Worm (Caenorhabditis elegans) whole organism, L3 larva: Measurements from ENCODE around the gene H23L24.1.

ENCODE experiments used
- R02D3.7 ChIP-seq: fragments of 150-350 bp; optimal IDR thresholded peaks from 2 replicates; lab custom pipeline; 2014; ENCODE audit warnings: missing biosample characterization, missing genetic modification characterization
- ZK546.5 ChIP-seq: sonication (generic microtip); optimal IDR thresholded peaks from 2 replicates; lab custom pipeline; 2017; ENCODE audit warnings: missing biosample characterization, missing genetic modification characterization
- aly-2 ChIP-seq: fragments of 150-350 bp; optimal IDR thresholded peaks from 2 replicates; lab custom pipeline; 2014; ENCODE audit warnings: missing biosample characterization, missing genetic modification characterization
- ama-1 ChIP-seq: fragments of 150-350 bp; optimal IDR thresholded peaks from 2 replicates; lab custom pipeline; 2018
- ceh-16 ChIP-seq: sonication (generic microtip); optimal IDR thresholded peaks from 2 replicates; lab custom pipeline; 2017; ENCODE audit warnings: missing biosample characterization, missing genetic modification characterization
- ceh-28 ChIP-seq: fragments of 150-350 bp; optimal IDR thresholded peaks from 2 replicates; lab custom pipeline; 2014; ENCODE audit warnings: missing biosample characterization, missing genetic modification reagents, missing genetic modification characterization
- ceh-82 ChIP-seq: fragments of 150-350 bp; optimal IDR thresholded peaks from 2 replicates; lab custom pipeline; 2014; ENCODE audit warnings: missing biosample characterization, missing genetic modification characterization
- egl-27 ChIP-seq: sonication (generic microtip); optimal IDR thresholded peaks from 4 replicates; lab custom pipeline; 2017; ENCODE audit warnings: missing biosample characterization, missing genetic modification reagents, missing genetic modification characterization
- elt-1 ChIP-seq: fragments of 150-350 bp; optimal IDR thresholded peaks from 2 replicates; lab custom pipeline; 2014; ENCODE audit warnings: missing biosample characterization, missing genetic modification characterization
- elt-2 ChIP-seq: sonication (generic microtip); optimal IDR thresholded peaks from 2 replicates; lab custom pipeline; 2016; ENCODE audit warnings: missing genetic modification reagents, mild to moderate bottlenecking, missing genetic modification characterization, missing compliant biosample characterization
- elt-3 ChIP-seq, 3 experiments: fragments of 150-350 bp in 1 of 3; sonication (generic microtip) in 2 of 3; optimal IDR thresholded peaks; 2 replicates in 2 of 3; 4 replicates in 1 of 3; lab custom pipeline; 2014 to 2017; ENCODE audit warnings: missing biosample characterization in 3 of 3, missing genetic modification characterization in 3 of 3
- eor-1 ChIP-seq, 2 experiments: fragments of 150-350 bp; optimal IDR thresholded peaks; 2 replicates each; lab custom pipeline; 2014 to 2018; ENCODE audit warnings: missing biosample characterization in 2 of 2, missing genetic modification characterization in 2 of 2
- fkh-2 ChIP-seq: fragments of 150-350 bp; optimal IDR thresholded peaks from 2 replicates; lab custom pipeline; 2014; ENCODE audit warnings: missing biosample characterization, missing genetic modification reagents, missing genetic modification characterization
- fos-1 ChIP-seq: fragments of 150-350 bp; optimal IDR thresholded peaks from 2 replicates; lab custom pipeline; 2014; ENCODE audit warnings: missing biosample characterization, missing genetic modification characterization
- hmg-11 ChIP-seq: sonication (generic microtip); optimal IDR thresholded peaks from 2 replicates; lab custom pipeline; 2016; ENCODE audit warnings: missing genetic modification characterization, missing compliant biosample characterization
- jun-1 ChIP-seq: fragments of 150-350 bp; optimal IDR thresholded peaks from 2 replicates; lab custom pipeline; 2014; ENCODE audit warnings: missing biosample characterization, missing genetic modification reagents, missing genetic modification characterization
- lin-15B ChIP-seq: fragments of 150-350 bp; optimal IDR thresholded peaks from 2 replicates; lab custom pipeline; 2014; ENCODE audit warnings: missing biosample characterization, missing genetic modification characterization
- lin-39 ChIP-seq: fragments of 150-350 bp; optimal IDR thresholded peaks from 2 replicates; lab custom pipeline; 2018; ENCODE audit warnings: missing biosample characterization, missing genetic modification reagents, missing genetic modification characterization
- lsy-12 ChIP-seq: sonication (generic microtip); optimal IDR thresholded peaks from 2 replicates; lab custom pipeline; 2016; ENCODE audit warnings: mild to moderate bottlenecking, missing genetic modification characterization, missing compliant biosample characterization
- mdl-1 ChIP-seq: fragments of 150-350 bp; optimal IDR thresholded peaks from 2 replicates; lab custom pipeline; 2014; ENCODE audit warnings: missing biosample characterization, missing genetic modification characterization
- mml-1 ChIP-seq: fragments of 150-350 bp; sonication (generic microtip); optimal IDR thresholded peaks from 3 replicates; lab custom pipeline; 2014; ENCODE audit warnings: missing biosample characterization, missing genetic modification characterization
- nfya-1 ChIP-seq: sonication (generic microtip); optimal IDR thresholded peaks from 2 replicates; lab custom pipeline; 2017; ENCODE audit warnings: missing genetic modification characterization, mild to moderate bottlenecking, missing compliant biosample characterization, antibody characterized with exemption, moderate library complexity; ENCODE audit not compliant: insufficient read depth
- nhr-11 ChIP-seq: fragments of 150-350 bp; optimal IDR thresholded peaks from 2 replicates; lab custom pipeline; 2014; ENCODE audit warnings: missing biosample characterization, missing genetic modification characterization
- nhr-12 ChIP-seq: fragments of 150-350 bp; optimal IDR thresholded peaks from 2 replicates; lab custom pipeline; 2014; ENCODE audit warnings: missing biosample characterization, missing genetic modification characterization
- nhr-23 ChIP-seq: fragments of 150-350 bp; optimal IDR thresholded peaks from 2 replicates; lab custom pipeline; 2014; ENCODE audit warnings: missing biosample characterization, missing genetic modification reagents, missing genetic modification characterization
- nhr-237 ChIP-seq: fragments of 150-350 bp; optimal IDR thresholded peaks from 2 replicates; lab custom pipeline; 2014; ENCODE audit warnings: missing biosample characterization, missing genetic modification characterization
- nhr-25 ChIP-seq: sonication (generic microtip); optimal IDR thresholded peaks from 2 replicates; lab custom pipeline; 2017; ENCODE audit warnings: missing biosample characterization, missing genetic modification characterization
- nhr-28 ChIP-seq: fragments of 150-350 bp; optimal IDR thresholded peaks from 2 replicates; lab custom pipeline; 2014; ENCODE audit warnings: missing biosample characterization, missing genetic modification characterization
- nhr-43 ChIP-seq: sonication (generic microtip); optimal IDR thresholded peaks from 2 replicates; lab custom pipeline; 2016; ENCODE audit warnings: mild to moderate bottlenecking, missing genetic modification characterization, missing compliant biosample characterization; ENCODE audit not compliant: poor library complexity, severe bottlenecking
- nhr-67 ChIP-seq: fragments of 150-350 bp; optimal IDR thresholded peaks from 2 replicates; lab custom pipeline; 2014; ENCODE audit warnings: missing biosample characterization, missing genetic modification characterization
- nhr-77 ChIP-seq: fragments of 150-350 bp; optimal IDR thresholded peaks from 2 replicates; lab custom pipeline; 2014; ENCODE audit warnings: missing biosample characterization, missing genetic modification characterization
- pha-4 ChIP-seq: fragments of 150-350 bp; optimal IDR thresholded peaks from 2 replicates; lab custom pipeline; 2014; ENCODE audit warnings: missing biosample characterization, missing genetic modification reagents, missing genetic modification characterization
- pqm-1 ChIP-seq: fragments of 150-350 bp; optimal IDR thresholded peaks from 2 replicates; lab custom pipeline; 2017; ENCODE audit warnings: missing biosample characterization, missing genetic modification characterization, inconsistent platforms
- sea-2 ChIP-seq: fragments of 150-350 bp; sonication (generic microtip); optimal IDR thresholded peaks from 4 replicates; lab custom pipeline; 2014; ENCODE audit warnings: missing biosample characterization, missing genetic modification reagents, missing genetic modification characterization
- skn-1 ChIP-seq: fragments of 150-350 bp; optimal IDR thresholded peaks from 2 replicates; lab custom pipeline; 2014; ENCODE audit warnings: missing biosample characterization, missing genetic modification characterization
- snpc-4 ChIP-seq: fragments of 150-350 bp; optimal IDR thresholded peaks from 2 replicates; lab custom pipeline; 2014; ENCODE audit warnings: missing biosample characterization, missing genetic modification characterization
- tbx-2 ChIP-seq: sonication (generic microtip); optimal IDR thresholded peaks from 2 replicates; lab custom pipeline; 2016; ENCODE audit warnings: mild to moderate bottlenecking, missing genetic modification characterization, missing compliant biosample characterization
- unc-39 ChIP-seq: sonication (generic microtip); optimal IDR thresholded peaks from 4 replicates; lab custom pipeline; 2017; ENCODE audit warnings: missing biosample characterization, missing genetic modification characterization
- zag-1 ChIP-seq: fragments of 150-350 bp; optimal IDR thresholded peaks from 2 replicates; lab custom pipeline; 2014; ENCODE audit warnings: missing biosample characterization, missing genetic modification characterization
- ztf-11 ChIP-seq: fragments of 150-350 bp; optimal IDR thresholded peaks from 2 replicates; lab custom pipeline; 2014; ENCODE audit warnings: missing biosample characterization, missing genetic modification characterization

Gene H23L24.1

DNA sequence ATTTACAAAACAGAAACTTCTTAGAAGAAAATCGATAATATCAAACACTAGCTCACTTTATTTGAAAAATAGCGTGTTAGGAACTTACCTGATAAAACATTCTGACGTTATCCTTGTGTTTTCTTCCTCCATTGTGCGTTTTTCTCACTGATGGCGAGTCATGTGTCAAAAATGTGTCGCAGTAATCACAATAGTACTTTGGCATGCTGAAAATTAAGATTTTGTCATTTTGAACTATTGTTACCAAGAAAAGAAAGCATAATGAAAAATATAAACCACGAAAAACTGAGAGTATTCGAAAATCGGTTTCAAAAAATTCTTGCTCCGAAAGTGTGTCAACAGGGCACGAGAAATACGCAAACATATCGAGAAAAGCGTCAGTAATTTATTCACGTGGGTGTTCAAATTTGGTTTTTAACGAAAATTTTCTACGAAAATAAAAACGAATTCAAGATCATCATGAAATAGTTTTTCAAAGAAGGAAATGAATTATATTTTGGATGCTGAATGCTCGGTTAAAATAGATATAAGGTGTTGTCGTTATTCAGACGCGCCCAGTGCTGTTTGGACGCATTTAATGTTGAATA lies 30.6 kb upstream of the H23L24.1 start, which contains the start of gene snrp-3:
snrp-3 (minus strand) TSS at position 206 of the 587 bp plus-strand sequence.
- TF ChIP-seq pqm-1 (tag; lab: Kevin White, UChicago) (peak; percentile 62), snpc-4 (peak; percentile 77), nhr-43 (tag; lab: Kevin White, UChicago) (peak; percentile 79), sea-2 (GFP tag; lab: Kevin White, UChicago) (no peak), ztf-11 (tag; lab: Kevin White, UChicago) (no peak), lsy-12 (tag; lab: Kevin White, UChicago) (peak; percentile 64), nhr-67 (tag; lab: Kevin White, UChicago) (no peak), nhr-23 (tag; lab: Kevin White, UChicago) (peak; percentile 95), egl-27 (tag; lab: Kevin White, UChicago) (no peak), R02D3.7 (tag; lab: Kevin White, UChicago) (peak; percentile 76), nhr-25 (tag; lab: Kevin White, UChicago) (peak; percentile 81), nhr-237 (tag; lab: Kevin White, UChicago) (no peak), elt-3 (tag; optimal IDR thresholded peaks at IDR 0.05; lab: Kevin White, UChicago) (no peak), elt-2 (tag; lab: Kevin White, UChicago) (peak; percentile 42), lin-39 (tag; lab: Kevin White, UChicago) (peak; percentile 19), pha-4 (tag; lab: Kevin White, UChicago) (peak; percentile 92), jun-1 (peak; percentile 76), nhr-12 (no peak), skn-1 (tag; lab: Kevin White, UChicago) (peak; percentile 83), lin-15B (peak; percentile 89), elt-1 (tag; lab: Kevin White, UChicago) (no peak), ceh-28 (tag; lab: Kevin White, UChicago) (peak; percentile 78), hmg-11 (tag; lab: Kevin White, UChicago) (peak; percentile 84), tbx-2 (peak; percentile 49), ama-1 (peak; percentile 71), nhr-28 (tag; lab: Kevin White, UChicago) (no peak), ceh-82 (tag; lab: Kevin White, UChicago) (peak; percentile 23), fos-1 (tag; lab: Kevin White, UChicago) (no peak), nhr-11 (tag; lab: Kevin White, UChicago) (peak; percentile 38), mdl-1 (tag; lab: Kevin White, UChicago) (peak; percentile 8), fkh-2 (tag; lab: Kevin White, UChicago) (no peak), unc-39 (no peak), nhr-77 (tag; lab: Kevin White, UChicago) (peak; percentile 39), mml-1 (tag; lab: Kevin White, UChicago) (no peak), nfya-1 (tag; lab: Kevin White, UChicago) (peak; percentile 84)

DNA sequence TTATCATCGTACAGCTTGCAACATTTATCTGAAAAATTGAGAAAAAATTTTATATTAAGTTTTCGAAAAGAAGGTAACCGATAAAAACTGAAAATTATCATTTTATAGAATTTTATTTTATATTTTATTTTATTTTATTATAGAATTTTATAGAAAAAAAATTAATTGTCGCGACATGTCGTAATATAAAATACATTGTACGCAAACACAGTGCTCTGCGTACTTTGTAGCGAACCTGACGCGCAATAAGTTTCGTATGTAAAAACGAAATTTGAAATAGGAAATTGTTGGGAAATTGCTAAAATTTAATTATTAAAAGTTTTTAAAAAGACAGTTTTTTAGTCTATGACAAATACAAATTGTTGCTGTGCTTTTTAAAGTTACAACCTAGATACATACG lies 26.8 kb upstream of the H23L24.1 start, which contains the start of the genes hst-1 and ints-6:
hst-1 (minus strand) TSS at position 28 of the 400 bp plus-strand sequence.
ints-6 (plus strand) TSS at position 260 of the 400 bp plus-strand sequence.
- TF ChIP-seq nhr-23 (tag; lab: Kevin White, UChicago) = peak; percentile 13
- no peak for TF ChIP-seq aly-2 (tag; lab: Kevin White, UChicago)
- TF ChIP-seq pqm-1 (tag; lab: Kevin White, UChicago) = no peak
- TF ChIP-seq elt-1 (tag; lab: Kevin White, UChicago) = no peak
- no peak for TF ChIP-seq ZK546.5 (tag; lab: Kevin White, UChicago)
- no peak for TF ChIP-seq nhr-77 (tag; lab: Kevin White, UChicago)
- TF ChIP-seq pha-4 (tag; lab: Kevin White, UChicago) = peak; percentile 55
- TF ChIP-seq lin-15B = peak; percentile 8
- no peak for TF ChIP-seq snpc-4
- peak; percentile 29 for TF ChIP-seq hmg-11 (tag; lab: Kevin White, UChicago)
- no peak for TF ChIP-seq ceh-16
- no peak for TF ChIP-seq zag-1
- no peak for TF ChIP-seq eor-1 (tag; optimal IDR thresholded peaks at IDR 0.05; lab: Kevin White, UChicago)
- TF ChIP-seq ama-1 = no peak
- no peak for TF ChIP-seq fkh-2 (tag; lab: Kevin White, UChicago)
